Worm (Caenorhabditis elegans): Measurements from ENCODE around the gene rbm-26.

Gene rbm-26

DNA sequence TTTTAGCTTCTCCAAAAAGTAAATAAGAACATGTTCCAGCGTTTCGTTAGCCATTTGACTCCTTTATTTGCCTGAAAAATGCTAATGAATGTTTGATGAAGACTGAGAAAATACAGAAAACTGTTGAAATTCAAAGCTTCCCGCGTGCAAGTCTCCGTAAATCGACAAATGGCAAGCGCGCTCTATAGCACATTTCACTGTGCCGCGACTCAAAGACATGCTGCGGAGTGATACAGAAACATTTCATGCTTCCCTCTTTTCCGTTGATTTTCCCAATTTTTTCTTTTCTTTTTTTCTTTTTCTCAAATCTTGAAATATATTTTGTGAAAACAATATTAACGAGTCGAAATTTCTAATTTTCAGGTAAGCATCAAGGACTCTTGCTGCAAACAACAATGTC is 32.4 kb upstream of the rbm-26 start, which contains the start of the genes ska-3 and rps-12 (continued):
- TF ChIP-seq hmg-11 (tag; optimal IDR thresholded peaks at IDR 0.05) (peak; percentile 71), pqm-1 (tag; optimal IDR thresholded peaks at IDR 0.05) (peak; percentile 94), tbx-2 (tag; optimal IDR thresholded peaks at IDR 0.05) (peak; percentile 92), nhr-76 (tag; optimal IDR thresholded peaks at IDR 0.05) (peak; percentile 69), ceh-9 (tag; optimal IDR thresholded peaks at IDR 0.05) (no peak), mml-1 (tag; optimal IDR thresholded peaks at IDR 0.05) (no peak), unc-62 (GFP tag; optimal IDR thresholded peaks at IDR 0.05) (peak; percentile 87), ceh-28 (tag; optimal IDR thresholded peaks at IDR 0.05) (peak; percentile 94)

DNA sequence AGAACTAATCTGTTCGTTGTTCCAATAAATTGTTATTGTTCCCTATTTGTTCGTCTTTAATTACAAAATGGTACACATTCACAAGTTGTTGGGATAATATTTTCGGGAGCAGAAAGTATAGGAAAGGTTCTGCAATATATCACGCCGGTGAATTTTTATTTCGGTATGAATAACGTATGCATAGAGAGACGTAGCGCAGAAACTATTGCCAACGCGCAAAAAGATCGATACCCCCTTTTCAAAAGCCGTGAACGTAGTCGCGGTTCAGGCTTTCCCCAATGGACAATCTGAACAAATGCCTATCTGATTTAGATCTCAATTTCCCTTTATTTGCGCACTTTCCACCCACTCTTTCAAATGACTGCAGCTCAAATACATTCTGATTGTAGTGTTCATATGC is 31.2 kb upstream of the rbm-26 start, which contains the start of gene pst-2:
TSS of gene pst-2 (plus strand) at position 293 of the 400 bp plus-strand sequence.
- TF ChIP-seq jun-1 (tag; optimal IDR thresholded peaks at IDR 0.05) (no peak), nhr-25 (tag; optimal IDR thresholded peaks at IDR 0.05) (peak; percentile 13)

DNA sequence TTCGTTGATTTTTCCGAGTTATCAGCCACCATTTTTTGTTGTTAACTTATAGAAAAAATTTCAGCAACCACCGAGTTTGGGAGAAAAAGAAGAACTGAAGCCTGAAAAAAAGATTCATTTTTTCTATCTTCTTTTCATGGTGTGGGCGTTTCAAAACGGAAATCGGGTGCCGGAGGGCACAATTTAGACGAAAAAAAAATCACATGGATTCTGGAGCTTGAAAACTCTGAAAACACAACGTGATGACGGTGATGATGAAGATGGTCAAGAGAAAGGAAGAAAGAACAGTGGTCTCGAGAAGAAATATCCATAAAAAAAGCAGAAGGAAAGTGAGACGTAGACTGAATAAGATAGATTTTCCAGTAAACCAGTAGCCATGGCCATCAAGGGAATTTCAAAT is 27.3 kb upstream of the rbm-26 start, which contains the start of gene rcan-1:
TSS of gene rcan-1 (minus strand) at position 101 of the 400 bp plus-strand sequence.
- TF ChIP-seq unc-39 (tag; optimal IDR thresholded peaks at IDR 0.05) = no peak
- TF ChIP-seq fkh-2 (tag; optimal IDR thresholded peaks at IDR 0.05) = no peak
- TF ChIP-seq nhr-76 (tag; optimal IDR thresholded peaks at IDR 0.05) = no peak
- no peak for TF ChIP-seq egl-5 (tag; optimal IDR thresholded peaks at IDR 0.05)
- no peak for TF ChIP-seq fos-1 (tag; optimal IDR thresholded peaks at IDR 0.05)
- no peak for TF ChIP-seq nhr-11 (tag; optimal IDR thresholded peaks at IDR 0.05)
- TF ChIP-seq mdl-1 (tag; optimal IDR thresholded peaks at IDR 0.05) = no peak
- TF ChIP-seq jun-1 (tag; optimal IDR thresholded peaks at IDR 0.05) = no peak
- no peak for TF ChIP-seq elt-2 (tag; optimal IDR thresholded peaks at IDR 0.05)
- TF ChIP-seq pqm-1 (tag; optimal IDR thresholded peaks at IDR 0.05) = no peak
- no peak for TF ChIP-seq egl-27 (tag; optimal IDR thresholded peaks at IDR 0.05)
- no peak for TF ChIP-seq snpc-4 (tag; optimal IDR thresholded peaks at IDR 0.05)
- no peak for TF ChIP-seq R02D3.7 (tag; optimal IDR thresholded peaks at IDR 0.05)
- no peak for TF ChIP-seq lsy-12 (tag; optimal IDR thresholded peaks at IDR 0.05)

DNA sequence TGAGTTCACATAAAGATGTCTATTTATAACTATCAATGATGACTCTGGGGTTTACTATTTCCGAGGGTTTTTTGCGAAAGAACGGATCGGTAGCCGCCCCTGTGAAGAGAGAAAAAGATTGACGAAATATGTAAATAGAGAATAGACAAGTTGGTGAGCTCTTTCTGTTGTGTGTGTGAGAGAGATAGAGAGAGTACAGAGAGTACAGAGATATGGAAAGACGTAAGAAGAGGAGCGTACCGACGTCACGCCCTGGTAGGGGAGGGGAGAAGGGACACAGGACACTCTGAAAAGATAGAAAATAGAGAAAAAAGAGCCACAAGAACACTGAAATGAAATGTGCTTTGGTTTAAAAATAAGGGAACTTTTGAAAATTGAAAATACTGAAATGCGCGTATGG is 23.1 kb upstream of the rbm-26 start:
- peak; percentile 65 for TF ChIP-seq hmg-11 (tag; optimal IDR thresholded peaks at IDR 0.05)
- no peak for TF ChIP-seq nhr-77 (tag; optimal IDR thresholded peaks at IDR 0.05)
- TF ChIP-seq nhr-43 (tag; optimal IDR thresholded peaks at IDR 0.05; ENCODE audit: poor library complexity, severe bottlenecking) = no peak
- no peak for TF ChIP-seq lin-15B (tag; optimal IDR thresholded peaks at IDR 0.05)
- no peak for TF ChIP-seq nhr-28 (tag; optimal IDR thresholded peaks at IDR 0.05)
- TF ChIP-seq fkh-10 (GFP tag; optimal IDR thresholded peaks at IDR 0.05) = no peak
- no peak for TF ChIP-seq egl-5 (tag; optimal IDR thresholded peaks at IDR 0.05)
- no peak for TF ChIP-seq ZK546.5 (tag; optimal IDR thresholded peaks at IDR 0.05)
- no peak for TF ChIP-seq fos-1 (tag; optimal IDR thresholded peaks at IDR 0.05)
- TF ChIP-seq eor-1 (tag; optimal IDR thresholded peaks at IDR 0.05) = no peak
- TF ChIP-seq ceh-82 (tag; optimal IDR thresholded peaks at IDR 0.05) = no peak
- peak; percentile 38 for TF ChIP-seq lin-39 (tag; optimal IDR thresholded peaks at IDR 0.05)
- TF ChIP-seq nhr-11 (tag; optimal IDR thresholded peaks at IDR 0.05) = no peak
- TF ChIP-seq ama-1 (optimal IDR thresholded peaks at IDR 0.05) = no peak
- no peak for TF ChIP-seq lsy-12 (tag; optimal IDR thresholded peaks at IDR 0.05)
- TF ChIP-seq elt-2 (tag; optimal IDR thresholded peaks at IDR 0.05) = peak; percentile 30
- no peak for TF ChIP-seq nhr-12 (tag; optimal IDR thresholded peaks at IDR 0.05)
- TF ChIP-seq tbx-2 (tag; optimal IDR thresholded peaks at IDR 0.05) = no peak
- no peak for TF ChIP-seq ztf-4 (tag; optimal IDR thresholded peaks at IDR 0.05)
- TF ChIP-seq aly-2 (tag; optimal IDR thresholded peaks at IDR 0.05) = no peak
- TF ChIP-seq pha-4 (tag; optimal IDR thresholded peaks at IDR 0.05) = peak; percentile 98
- no peak for TF ChIP-seq ceh-9 (tag; optimal IDR thresholded peaks at IDR 0.05)
- peak; percentile 25 for TF ChIP-seq pqm-1 (tag; optimal IDR thresholded peaks at IDR 0.05)
- TF ChIP-seq nfya-1 (tag; optimal IDR thresholded peaks at IDR 0.05; ENCODE audit: insufficient read depth) = peak; percentile 71
- TF ChIP-seq nhr-67 (tag; optimal IDR thresholded peaks at IDR 0.05) = no peak
- no peak for TF ChIP-seq elt-3 (tag; optimal IDR thresholded peaks at IDR 0.05)
- no peak for TF ChIP-seq sea-2 (GFP tag; optimal IDR thresholded peaks at IDR 0.05)
- no peak for TF ChIP-seq skn-1 (tag; optimal IDR thresholded peaks at IDR 0.05)
- peak; percentile 39 for TF ChIP-seq snpc-4 (tag; optimal IDR thresholded peaks at IDR 0.05)
- TF ChIP-seq egl-27 (tag; optimal IDR thresholded peaks at IDR 0.05) = no peak
- TF ChIP-seq mml-1 (tag; optimal IDR thresholded peaks at IDR 0.05) = no peak
- TF ChIP-seq fkh-2 (tag; optimal IDR thresholded peaks at IDR 0.05) = no peak
- TF ChIP-seq unc-39 (tag; optimal IDR thresholded peaks at IDR 0.05) = no peak
- no peak for TF ChIP-seq nhr-23 (tag; optimal IDR thresholded peaks at IDR 0.05)
- TF ChIP-seq jun-1 (tag; optimal IDR thresholded peaks at IDR 0.05) = no peak
- TF ChIP-seq unc-62 (GFP tag; optimal IDR thresholded peaks at IDR 0.05) = no peak
- no peak for TF ChIP-seq ceh-28 (tag; optimal IDR thresholded peaks at IDR 0.05)
- no peak for TF ChIP-seq ztf-11 (tag; optimal IDR thresholded peaks at IDR 0.05)

Measured in whole organism, L3 larva.